Fruit fly (Drosophila melanogaster): ENCODE results near the gene Smg6.

The Smg6 gene

DNA sequence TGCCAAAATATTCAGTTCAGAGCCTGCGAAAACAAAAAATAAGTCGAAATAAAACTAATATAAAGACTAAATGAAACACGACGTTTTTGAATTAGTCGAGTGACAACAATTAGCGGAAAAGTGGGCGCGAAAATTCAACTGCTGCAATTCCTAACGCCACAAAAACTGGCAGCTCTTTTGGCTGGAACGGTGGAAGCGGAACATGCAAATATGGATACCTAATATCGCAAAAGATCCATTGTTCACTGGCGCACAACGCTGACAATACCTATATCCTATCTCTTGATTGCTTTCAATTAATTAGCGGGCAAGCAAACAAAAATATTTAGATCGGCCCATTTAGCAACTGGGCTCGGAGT, 16.1 kb upstream of the Smg6 start, which contains the start of gene CG11791:
Gene CG11791, plus strand, starts transcription at position 234 of the 359 bp plus-strand sequence.
- TF ChIP-seq cic (GFP tag; optimal IDR thresholded peaks at IDR 0.05) (no peak), bab1 (GFP tag; optimal IDR thresholded peaks at IDR 0.05) (no peak), ovo (GFP tag; optimal IDR thresholded peaks at IDR 0.05) (no peak), CG1620 (GFP tag; optimal IDR thresholded peaks at IDR 0.05) (no peak), CG7101 (tag; optimal IDR thresholded peaks at IDR 0.05) (no peak), Clk (GFP tag; optimal IDR thresholded peaks at IDR 0.05) (no peak), CG5204 (GFP tag; optimal IDR thresholded peaks at IDR 0.05) (no peak), CG33017 (tag; optimal IDR thresholded peaks at IDR 0.05) (no peak), Mnt (GFP tag; optimal IDR thresholded peaks at IDR 0.05) (no peak), Crg-1 (GFP tag; optimal IDR thresholded peaks at IDR 0.05) (no peak), cnc (optimal IDR thresholded peaks at IDR 0.05) (no peak)

DNA sequence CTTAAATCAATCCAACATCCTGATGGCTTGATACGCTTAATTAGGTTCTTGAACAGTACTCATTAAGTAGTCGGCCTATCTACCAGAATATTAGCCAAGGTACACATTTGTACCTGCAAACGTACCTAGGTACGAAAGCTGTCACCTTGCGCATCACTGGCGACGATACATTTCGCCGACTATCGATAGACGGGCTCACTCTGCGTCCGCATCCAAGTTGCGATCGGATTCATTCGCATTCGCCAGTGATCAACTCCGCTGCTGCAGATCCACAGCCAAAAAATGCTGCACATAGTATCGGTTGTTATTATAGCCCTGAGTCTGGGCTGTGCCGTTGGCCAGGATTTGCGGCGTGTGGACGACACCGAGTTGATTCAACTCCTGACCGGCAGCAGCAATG, 14.2 kb upstream of the Smg6 start, which contains the start of gene CG11790:
Gene CG11790, plus strand, starts transcription at position 203 of the 400 bp plus-strand sequence.
- TF ChIP-seq CG11617 (GFP tag; optimal IDR thresholded peaks at IDR 0.05) = no peak
- peak; percentile 5 for TF ChIP-seq CG12768 (GFP tag; optimal IDR thresholded peaks at IDR 0.05)
- no peak for TF ChIP-seq cnc (optimal IDR thresholded peaks at IDR 0.05)
- no peak for TF ChIP-seq Hr96 (GFP tag; optimal IDR thresholded peaks at IDR 0.05)
- no peak for TF ChIP-seq CG14711 (tag; optimal IDR thresholded peaks at IDR 0.05)
- TF ChIP-seq CG7101 (tag; optimal IDR thresholded peaks at IDR 0.05) = peak; percentile 16
- no peak for TF ChIP-seq CG1620 (GFP tag; optimal IDR thresholded peaks at IDR 0.05)
- no peak for TF ChIP-seq Mnt (GFP tag; optimal IDR thresholded peaks at IDR 0.05)
- peak; percentile 38 for TF ChIP-seq cic (GFP tag; optimal IDR thresholded peaks at IDR 0.05)
- no peak for TF ChIP-seq CG5204 (GFP tag; optimal IDR thresholded peaks at IDR 0.05)
- TF ChIP-seq pad (GFP tag; optimal IDR thresholded peaks at IDR 0.05) = no peak
- peak; percentile 46 for TF ChIP-seq bab1 (GFP tag; optimal IDR thresholded peaks at IDR 0.05)
- TF ChIP-seq ovo (GFP tag; optimal IDR thresholded peaks at IDR 0.05) = no peak
- TF ChIP-seq Crg-1 (GFP tag; optimal IDR thresholded peaks at IDR 0.05) = no peak
- TF ChIP-seq kay (GFP tag; ENCODE audit: borderline replicate concordance) = no peak
- TF ChIP-seq CG7045 (GFP tag; optimal IDR thresholded peaks at IDR 0.05) = no peak
- no peak for TF ChIP-seq Clk (GFP tag; optimal IDR thresholded peaks at IDR 0.05)

DNA sequence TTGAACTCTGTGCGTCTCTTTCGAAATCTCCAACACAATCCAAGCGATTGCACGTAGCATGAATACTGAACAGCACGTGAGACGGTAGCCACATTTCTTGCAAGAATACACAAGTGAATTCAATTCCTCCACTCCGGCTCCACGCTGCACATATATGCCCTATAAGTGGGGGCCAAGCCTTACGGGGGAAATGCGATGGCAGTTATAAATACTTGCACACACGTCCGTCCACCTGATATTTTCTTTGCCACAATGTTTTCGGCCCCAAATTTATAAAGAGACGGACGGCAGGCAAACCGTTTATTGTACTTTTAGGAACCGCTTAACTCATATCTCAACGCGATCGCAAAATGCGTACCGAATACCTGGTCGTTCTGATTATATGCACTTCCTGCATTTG, 12.8 kb upstream of the Smg6 start, which contains the start of gene CG11786:
Gene CG11786, plus strand, starts transcription at position 301 of the 400 bp plus-strand sequence.
- TF ChIP-seq CG7101 (tag; optimal IDR thresholded peaks at IDR 0.05) (no peak), CG12768 (GFP tag; optimal IDR thresholded peaks at IDR 0.05) (no peak), CG1620 (GFP tag; optimal IDR thresholded peaks at IDR 0.05) (no peak), CG33017 (tag; optimal IDR thresholded peaks at IDR 0.05) (no peak), CG5204 (GFP tag; optimal IDR thresholded peaks at IDR 0.05) (no peak), Mnt (GFP tag; optimal IDR thresholded peaks at IDR 0.05) (no peak), tj (GFP tag; optimal IDR thresholded peaks at IDR 0.05) (no peak), toe (GFP tag; optimal IDR thresholded peaks at IDR 0.05) (no peak), ovo (GFP tag; optimal IDR thresholded peaks at IDR 0.05) (no peak), Clk (GFP tag; optimal IDR thresholded peaks at IDR 0.05) (no peak), cnc (optimal IDR thresholded peaks at IDR 0.05) (no peak)

dm6 chr3R:25044816-25045551, 11.7 kb upstream of the Smg6 start, which contains the start of gene 5PtaseI:
Gene 5PtaseI, minus strand, starts transcription at chr3R:25045151.
- TF ChIP-seq bab1 (GFP tag; optimal IDR thresholded peaks at IDR 0.05) (peak; percentile 14), cic (GFP tag; optimal IDR thresholded peaks at IDR 0.05) (no peak), tj (GFP tag; optimal IDR thresholded peaks at IDR 0.05) (peak; percentile 86)

dm6 chr3R:25039028-25039476, 5.8 kb upstream of the Smg6 start, which contains the start of the genes Ythdf and bai:
Gene Ythdf, minus strand, starts transcription at chr3R:25039249.
Gene bai, plus strand, starts transcription at chr3R:25039374.
- peak; percentile 30 for TF ChIP-seq bab1 (GFP tag; optimal IDR thresholded peaks at IDR 0.05)
- TF ChIP-seq CG12768 (GFP tag; optimal IDR thresholded peaks at IDR 0.05) = peak; percentile 1
- peak; percentile 30 for TF ChIP-seq Clk (GFP tag; optimal IDR thresholded peaks at IDR 0.05)
- TF ChIP-seq CG11617 (GFP tag; optimal IDR thresholded peaks at IDR 0.05) = peak; percentile 46
- TF ChIP-seq CG5204 (GFP tag; optimal IDR thresholded peaks at IDR 0.05) = no peak
- TF ChIP-seq Crg-1 (GFP tag; optimal IDR thresholded peaks at IDR 0.05) = peak; percentile 35
- no peak for TF ChIP-seq kay (GFP tag; ENCODE audit: borderline replicate concordance)
- TF ChIP-seq CG33017 (tag; optimal IDR thresholded peaks at IDR 0.05) = no peak
- TF ChIP-seq cnc (optimal IDR thresholded peaks at IDR 0.05) = no peak
- TF ChIP-seq Mnt (GFP tag; optimal IDR thresholded peaks at IDR 0.05) = peak; percentile 58
- TF ChIP-seq toe (GFP tag; optimal IDR thresholded peaks at IDR 0.05) = no peak
- peak; percentile 65 for TF ChIP-seq CG1620 (GFP tag; optimal IDR thresholded peaks at IDR 0.05)
- TF ChIP-seq cic (GFP tag; optimal IDR thresholded peaks at IDR 0.05) = no peak
- TF ChIP-seq tj (GFP tag; optimal IDR thresholded peaks at IDR 0.05) = no peak
- TF ChIP-seq Hr96 (GFP tag; optimal IDR thresholded peaks at IDR 0.05) = no peak
- peak; percentile 25 for TF ChIP-seq CG14711 (tag; optimal IDR thresholded peaks at IDR 0.05)
- peak; percentile 55 for TF ChIP-seq pad (GFP tag; optimal IDR thresholded peaks at IDR 0.05)
- no peak for TF ChIP-seq CG7045 (GFP tag; optimal IDR thresholded peaks at IDR 0.05)
- no peak for TF ChIP-seq ovo (GFP tag; optimal IDR thresholded peaks at IDR 0.05)
- TF ChIP-seq CG7101 (tag; optimal IDR thresholded peaks at IDR 0.05) = peak; percentile 40

- TF ChIP-seq ovo (GFP tag; optimal IDR thresholded peaks at IDR 0.05) (no peak), kay (GFP tag; ENCODE audit: borderline replicate concordance) (no peak), cic (GFP tag; optimal IDR thresholded peaks at IDR 0.05) (no peak), CG14711 (tag; optimal IDR thresholded peaks at IDR 0.05) (no peak)
Measured at dm6 chr3R:25036644-25037043, 3.4 kb upstream of the Smg6 start, which contains the start of gene CG31115. Gene CG31115, plus strand, starts transcription at chr3R:25036944.

All from whole organism, adult.